Worm (Caenorhabditis elegans): ENCODE data around the gene Y50E8A.1.

- TF ChIP-seq unc-62 (GFP tag; optimal IDR thresholded peaks at IDR 0.05) (peak; percentile 97), elt-1 (tag; optimal IDR thresholded peaks at IDR 0.05; ENCODE audit: borderline replicate concordance, insufficient read depth) (no peak), nhr-12 (tag; optimal IDR thresholded peaks at IDR 0.05) (no peak), zip-8 (tag; optimal IDR thresholded peaks at IDR 0.05) (no peak), snpc-4 (tag; optimal IDR thresholded peaks at IDR 0.05) (no peak)
These were observed 29.9 kb upstream of the Y50E8A.1 start, which contains the start of gene unc-112 for ce11 chrV:14696604-14697307.
